Worm (Caenorhabditis elegans) whole organism, L1 larva: Measurements from ENCODE around the gene rps-4.

ENCODE experiments used
- C16A3.4 ChIP-seq: fragments of 150-350 bp; optimal IDR thresholded peaks from 2 replicates; lab custom pipeline; 2014; ENCODE audit warnings: missing biosample characterization, missing genetic modification characterization
- C34B4.2 ChIP-seq: sonication (generic microtip); optimal IDR thresholded peaks from 2 replicates; lab custom pipeline; 2017; ENCODE audit warnings: mild to moderate bottlenecking, missing genetic modification characterization, missing compliant biosample characterization
- F16B12.6 ChIP-seq: fragments of 150-350 bp; optimal IDR thresholded peaks from 2 replicates; lab custom pipeline; 2014; ENCODE audit warnings: missing biosample characterization, missing genetic modification characterization
- Y116A8C.19 ChIP-seq: sonication (generic microtip); optimal IDR thresholded peaks from 2 replicates; lab custom pipeline; 2016; ENCODE audit warnings: missing compliant biosample characterization, missing genetic modification characterization, borderline replicate concordance
- alr-1 ChIP-seq: fragments of 200-800 bp; sonication (Bioruptor generic); optimal IDR thresholded peaks from 2 replicates; lab custom pipeline; 2018; ENCODE audit warnings: borderline replicate concordance, mild to moderate bottlenecking, missing genetic modification characterization, missing compliant biosample characterization
- blmp-1 ChIP-seq: fragments of 150-350 bp; optimal IDR thresholded peaks from 2 replicates; lab custom pipeline; 2014; ENCODE audit warnings: missing biosample characterization, missing genetic modification characterization
- ceh-82 ChIP-seq, 3 experiments: fragments of 150-350 bp in 1 of 3; sonication (generic microtip) in 2 of 3; optimal IDR thresholded peaks; 2 replicates each; lab custom pipeline; 2014 to 2017; ENCODE audit warnings: missing biosample characterization in 3 of 3, missing genetic modification characterization in 3 of 3
- ceh-88 ChIP-seq: fragments of 200-800 bp; sonication (Bioruptor generic); IDR thresholded peaks from 2 replicates; pipeline ENCODE4 v1.3.6; 2022; ENCODE audit warnings: missing genetic modification characterization, missing compliant biosample characterization
- dpl-1 ChIP-seq, 3 experiments: fragments of 150-350 bp in 2 of 3; sonication (generic microtip) in 1 of 3; optimal IDR thresholded peaks; 2 replicates each; lab custom pipeline; 2014 to 2017; ENCODE audit warnings: missing biosample characterization in 3 of 3, missing genetic modification characterization in 3 of 3, missing genetic modification reagents in 3 of 3
- efl-1 ChIP-seq, 4 experiments: fragments of 150-350 bp; optimal IDR thresholded peaks in 3 of 4; peaks in 1 of 4; 1 replicate in 1 of 4; 2 replicates in 3 of 4; lab custom pipeline; 2014; ENCODE audit warnings: missing biosample characterization in 2 of 4, missing genetic modification characterization in 2 of 4, missing genetic modification reagents in 2 of 4
- egl-13 ChIP-seq: sonication (generic microtip); optimal IDR thresholded peaks from 2 replicates; lab custom pipeline; 2016; ENCODE audit warnings: missing genotype, missing genetic modification reagents, missing genetic modification characterization, missing compliant biosample characterization
- elt-2 ChIP-seq: sonication (generic microtip); optimal IDR thresholded peaks from 2 replicates; lab custom pipeline; 2016; ENCODE audit warnings: missing genetic modification characterization, mild to moderate bottlenecking, inconsistent platforms, missing compliant biosample characterization, missing genetic modification reagents
- ets-5 ChIP-seq: fragments of 200-800 bp; sonication (Bioruptor generic); IDR thresholded peaks from 2 replicates; pipeline ENCODE4 v1.3.6; 2022; ENCODE audit warnings: missing genetic modification characterization, missing compliant biosample characterization
- fkh-4 ChIP-seq: sonication (generic microtip); optimal IDR thresholded peaks from 2 replicates; lab custom pipeline; 2016; ENCODE audit warnings: missing compliant biosample characterization, missing genetic modification characterization, borderline replicate concordance
- fos-1 ChIP-seq: fragments of 150-350 bp; optimal IDR thresholded peaks from 2 replicates; lab custom pipeline; 2014; ENCODE audit warnings: missing biosample characterization, missing genetic modification characterization
- grh-1 ChIP-seq: fragments of 200-800 bp; sonication (Bioruptor generic); IDR thresholded peaks from 2 replicates; pipeline ENCODE4 v1.3.6; 2022; ENCODE audit warnings: missing genetic modification reagents, missing genetic modification characterization, missing compliant biosample characterization
- hlh-4 ChIP-seq: sonication (generic microtip); optimal IDR thresholded peaks from 2 replicates; lab custom pipeline; 2016; ENCODE audit warnings: mild to moderate bottlenecking, missing genetic modification characterization, missing compliant biosample characterization
- irx-1 ChIP-seq: sonication (generic microtip); optimal IDR thresholded peaks from 2 replicates; lab custom pipeline; 2016; ENCODE audit warnings: missing genetic modification characterization, missing compliant biosample characterization
- isw-1 ChIP-seq: fragments of 200-800 bp; sonication (Bioruptor generic); IDR thresholded peaks from 2 replicates; pipeline ENCODE4 v1.3.6; 2022; ENCODE audit warnings: missing genetic modification characterization, missing compliant biosample characterization
- lin-14 ChIP-seq: fragments of 200-800 bp; sonication (Bioruptor generic); optimal IDR thresholded peaks from 2 replicates; lab custom pipeline; 2018; ENCODE audit warnings: mild to moderate bottlenecking, missing genetic modification characterization, moderate library complexity, missing compliant biosample characterization
- lin-15B ChIP-seq: fragments of 150-350 bp; sonication (generic microtip); optimal IDR thresholded peaks from 3 replicates; lab custom pipeline; 2014; ENCODE audit warnings: missing biosample characterization, missing genetic modification characterization
- lsy-2 ChIP-seq, 2 experiments: fragments of 150-350 bp; optimal IDR thresholded peaks; 2 replicates each; lab custom pipeline; 2014; ENCODE audit warnings: missing biosample characterization in 2 of 2, missing genetic modification characterization in 2 of 2
- mdl-1 ChIP-seq, 2 experiments: fragments of 150-350 bp; optimal IDR thresholded peaks; 2 replicates each; lab custom pipeline; 2014 to 2017; ENCODE audit warnings: missing biosample characterization in 2 of 2, missing genetic modification characterization in 2 of 2, inconsistent platforms in 1 of 2
- mef-2 ChIP-seq: fragments of 150-350 bp; optimal IDR thresholded peaks from 2 replicates; lab custom pipeline; 2014; ENCODE audit warnings: missing biosample characterization, missing genetic modification characterization
- nhr-11 ChIP-seq: fragments of 150-350 bp; optimal IDR thresholded peaks from 2 replicates; lab custom pipeline; 2014; ENCODE audit warnings: missing biosample characterization, missing genetic modification characterization
- nhr-12 ChIP-seq: sonication (generic microtip); optimal IDR thresholded peaks from 2 replicates; lab custom pipeline; 2017; ENCODE audit warnings: missing biosample characterization, missing genetic modification characterization
- nhr-19 ChIP-seq: fragments of 200-800 bp; sonication (Bioruptor generic); conservative IDR thresholded peaks from 2 replicates; pipeline ENCODE4 v1.3.6; 2022; ENCODE audit warnings: missing genetic modification characterization, missing compliant biosample characterization
- nhr-20 ChIP-seq: sonication (generic microtip); optimal IDR thresholded peaks from 2 replicates; lab custom pipeline; 2016; ENCODE audit warnings: mild to moderate bottlenecking, missing genetic modification characterization, missing compliant biosample characterization
- nhr-237 ChIP-seq: fragments of 150-350 bp; optimal IDR thresholded peaks from 2 replicates; lab custom pipeline; 2014; ENCODE audit warnings: missing biosample characterization, missing genetic modification characterization
- nhr-47 ChIP-seq: sonication (generic microtip); optimal IDR thresholded peaks from 2 replicates; lab custom pipeline; 2016; ENCODE audit warnings: mild to moderate bottlenecking, missing genetic modification characterization, moderate library complexity, missing compliant biosample characterization
- nhr-71 ChIP-seq: sonication (generic microtip); optimal IDR thresholded peaks from 2 replicates; lab custom pipeline; 2016; ENCODE audit warnings: mild to moderate bottlenecking, missing genetic modification characterization, moderate library complexity, missing compliant biosample characterization
- nhr-77 ChIP-seq: fragments of 150-350 bp; optimal IDR thresholded peaks from 2 replicates; lab custom pipeline; 2014; ENCODE audit warnings: missing biosample characterization, missing genetic modification characterization
- nhr-85 ChIP-seq: sonication (generic microtip); peaks from one replicate; lab custom pipeline; 2016; ENCODE audit warnings: missing genetic modification characterization, inconsistent platforms, missing compliant biosample characterization
- pag-3 ChIP-seq: sonication (generic microtip); optimal IDR thresholded peaks from 2 replicates; lab custom pipeline; 2017; ENCODE audit warnings: missing genetic modification characterization, mild to moderate bottlenecking, missing compliant biosample characterization, antibody characterized with exemption, borderline replicate concordance; ENCODE audit not compliant: insufficient read depth
- pax-3 ChIP-seq: fragments of 200-800 bp; sonication (Bioruptor generic); optimal IDR thresholded peaks from 2 replicates; lab custom pipeline; 2018; ENCODE audit warnings: mild to moderate bottlenecking, missing genetic modification characterization, moderate library complexity, missing compliant biosample characterization
- pqm-1 ChIP-seq: sonication (generic microtip); optimal IDR thresholded peaks from 3 replicates; lab custom pipeline; 2017; ENCODE audit warnings: missing biosample characterization, missing genetic modification characterization
- rnt-1 ChIP-seq: sonication (generic microtip); optimal IDR thresholded peaks from 2 replicates; lab custom pipeline; 2016; ENCODE audit warnings: mild to moderate bottlenecking, missing genetic modification characterization, moderate library complexity, missing compliant biosample characterization
- snu-23 ChIP-seq: sonication (generic microtip); optimal IDR thresholded peaks from 2 replicates; lab custom pipeline; 2016; ENCODE audit warnings: missing genetic modification characterization, missing compliant biosample characterization
- sup-37 ChIP-seq: fragments of 200-800 bp; sonication (Bioruptor generic); optimal IDR thresholded peaks from 2 replicates; lab custom pipeline; 2018; ENCODE audit warnings: mild to moderate bottlenecking, missing genetic modification characterization, missing compliant biosample characterization
- swsn-7 ChIP-seq: sonication (generic microtip); optimal IDR thresholded peaks from 2 replicates; lab custom pipeline; 2016; ENCODE audit warnings: missing genetic modification characterization, missing compliant biosample characterization
- tbx-2 ChIP-seq: sonication (generic microtip); optimal IDR thresholded peaks from 2 replicates; lab custom pipeline; 2016; ENCODE audit warnings: missing genetic modification characterization, missing compliant biosample characterization
- tlp-1 ChIP-seq: fragments of 150-350 bp; optimal IDR thresholded peaks from 2 replicates; lab custom pipeline; 2014; ENCODE audit warnings: missing biosample characterization, missing genetic modification characterization
- unc-130 ChIP-seq: fragments of 150-350 bp; optimal IDR thresholded peaks from 2 replicates; lab custom pipeline; 2017; ENCODE audit warnings: missing biosample characterization, missing genetic modification characterization, inconsistent platforms
- unc-98 ChIP-seq: fragments of 200-800 bp; sonication (Bioruptor generic); IDR thresholded peaks from 2 replicates; pipeline ENCODE4 v1.3.6; 2022; ENCODE audit warnings: missing genetic modification characterization, missing compliant biosample characterization
- xbp-1 ChIP-seq: sonication (generic microtip); optimal IDR thresholded peaks from 2 replicates; lab custom pipeline; 2016; ENCODE audit warnings: missing genetic modification characterization, missing compliant biosample characterization
- zip-4 ChIP-seq: fragments of 200-800 bp; sonication (Bioruptor generic); optimal IDR thresholded peaks from 2 replicates; lab custom pipeline; 2018; ENCODE audit warnings: mild to moderate bottlenecking, missing genetic modification characterization, moderate library complexity, missing compliant biosample characterization
- ztf-11 ChIP-seq, 2 experiments: sonication (generic microtip); optimal IDR thresholded peaks; 2 replicates each; lab custom pipeline; 2016 to 2017; ENCODE audit warnings: missing genetic modification characterization in 2 of 2, missing biosample characterization in 1 of 2, missing compliant biosample characterization in 1 of 2
- ztf-4 ChIP-seq: fragments of 150-350 bp; optimal IDR thresholded peaks from 2 replicates; lab custom pipeline; 2014; ENCODE audit warnings: missing biosample characterization, missing genetic modification characterization

rps-4 gene

ce11 chrIV:7084632-7085160 is at the start of gene rps-4 (continued):
- TF ChIP-seq ceh-82 (tag; optimal IDR thresholded peaks at IDR 0.05; lab: Kevin White, UChicago): peak; percentile 74 to 95 (median 74)
- peak; percentile 96 for TF ChIP-seq lin-14
- peak; percentile 34; the same call in 1 of the 2 replicates for TF ChIP-seq unc-98 (GFP tag; lab: Robert Waterston, UW)
- peak; percentile 90 for TF ChIP-seq nhr-85 (tag; lab: Kevin White, UChicago)
- TF ChIP-seq nhr-20 (tag; lab: Kevin White, UChicago): peak; percentile 93
- peak; percentile 94 for TF ChIP-seq rnt-1
- TF ChIP-seq fos-1 (tag; lab: Kevin White, UChicago): peak; percentile 61
- peak; percentile 77 for TF ChIP-seq ceh-88
- peak; percentile 71 for TF ChIP-seq nhr-237 (tag; lab: Kevin White, UChicago)
- TF ChIP-seq blmp-1: peak; percentile 69
- TF ChIP-seq fkh-4: peak; percentile 26
- peak; percentile 90 for TF ChIP-seq isw-1
- peak; percentile 51 for TF ChIP-seq mef-2 (tag; lab: Kevin White, UChicago)
- peak; percentile 45 for TF ChIP-seq zip-4 (GFP tag; lab: Kevin White, UChicago)
- peak; percentile 78 for TF ChIP-seq irx-1 (tag; lab: Kevin White, UChicago)
- TF ChIP-seq pax-3 (tag; lab: Kevin White, UChicago): peak; percentile 68
- TF ChIP-seq egl-13 (tag; lab: Kevin White, UChicago): peak; percentile 82
- peak; percentile 65 for TF ChIP-seq nhr-11 (tag; lab: Kevin White, UChicago)
- TF ChIP-seq pag-3: no peak
- TF ChIP-seq ets-5: no peak
- peak; percentile 98 for TF ChIP-seq lin-15B
- TF ChIP-seq ztf-4 (tag; lab: Kevin White, UChicago): peak; percentile 54
- TF ChIP-seq hlh-4: no peak
- TF ChIP-seq Y116A8C.19 (tag; lab: Kevin White, UChicago): no peak
- peak; percentile 72 for TF ChIP-seq sup-37 (GFP tag; lab: Kevin White, UChicago)
- TF ChIP-seq C34B4.2 (tag; lab: Kevin White, UChicago): no peak

- TF ChIP-seq nhr-85 (tag; lab: Kevin White, UChicago): no peak
- TF ChIP-seq xbp-1 (tag; lab: Kevin White, UChicago): no peak
- no peak for TF ChIP-seq tlp-1
- no peak for TF ChIP-seq grh-1 (GFP tag; lab: Robert Waterston, UW)
- no peak for TF ChIP-seq dpl-1 (GFP tag; optimal IDR thresholded peaks at IDR 0.05; lab: Kevin White, UChicago)
- TF ChIP-seq alr-1 (tag; lab: Kevin White, UChicago): no peak
- TF ChIP-seq nhr-19 (GFP tag; lab: Robert Waterston, UW): no peak
- no peak for TF ChIP-seq nhr-20 (tag; lab: Kevin White, UChicago)
- no peak for TF ChIP-seq pqm-1 (tag; lab: Kevin White, UChicago)
- TF ChIP-seq unc-98 (GFP tag; lab: Robert Waterston, UW): no peak
- TF ChIP-seq nhr-77 (tag; lab: Kevin White, UChicago): no peak
Measured at ce11 chrIV:7133983-7134382, 49.5 kb upstream of the rps-4 start, which contains the start of gene mutd-1. Gene mutd-1 (minus strand): TSS chrIV:7134083.

DNA sequence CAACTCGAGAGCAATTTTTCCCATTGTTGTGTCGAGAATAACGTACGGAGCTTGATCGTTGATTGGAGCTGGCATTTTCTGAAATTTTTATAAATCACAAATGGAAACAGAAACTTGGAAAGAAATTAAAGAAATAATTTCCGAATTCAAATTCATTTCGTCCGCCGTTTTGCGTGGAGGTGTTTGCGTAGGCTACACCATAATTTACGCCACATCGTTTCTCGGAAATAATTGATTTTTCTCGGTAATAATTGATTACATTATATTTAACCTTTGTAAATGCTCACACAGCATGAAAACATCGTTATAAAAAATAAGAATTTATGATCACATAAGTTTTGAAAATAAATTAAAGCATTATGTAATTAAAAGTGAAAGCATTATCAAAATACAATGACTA is 48.7 kb upstream of the rps-4 start, which contains the start of gene cyn-12:
TSS of gene cyn-12 (minus strand) at position 78 of the 400 bp plus-strand sequence.
- TF ChIP-seq nhr-47 (tag; lab: Kevin White, UChicago) (peak; percentile 52), lin-14 (peak; percentile 11), dpl-1 (GFP tag; optimal IDR thresholded peaks at IDR 0.05; lab: Kevin White, UChicago) (peak in 2 of 3 experiments; percentile 48 to 58), unc-130 (tag; lab: Kevin White, UChicago) (peak; percentile 52), ets-5 (no peak), elt-2 (tag; lab: Kevin White, UChicago) (no peak), C16A3.4 (no peak), efl-1 (optimal IDR thresholded peaks at IDR 0.05; lab: Kevin White, UChicago) (peak; percentile 15 to 52), efl-1 (GFP tag; optimal IDR thresholded peaks at IDR 0.05 in 1 of 2; lab: Kevin White, UChicago) (peak; percentile 52 to 93), tbx-2 (tag; lab: Kevin White, UChicago) (peak; percentile 6), nhr-71 (tag; lab: Kevin White, UChicago) (peak; percentile 56), nhr-20 (tag; lab: Kevin White, UChicago) (peak; percentile 38), nhr-12 (tag; lab: Kevin White, UChicago) (no peak), snu-23 (GFP tag; lab: Kevin White, UChicago) (peak; percentile 55), F16B12.6 (tag; lab: Kevin White, UChicago) (peak; percentile 85), lsy-2 (tag; optimal IDR thresholded peaks at IDR 0.05; lab: Kevin White, UChicago) (peak; percentile 41 to 55), swsn-7 (tag; lab: Kevin White, UChicago) (peak; percentile 31), lin-15B (peak; percentile 7), ztf-11 (tag; optimal IDR thresholded peaks at IDR 0.05; lab: Kevin White, UChicago) (no peak), C34B4.2 (tag; lab: Kevin White, UChicago) (no peak), mef-2 (tag; lab: Kevin White, UChicago) (no peak), mdl-1 (tag; optimal IDR thresholded peaks at IDR 0.05; lab: Kevin White, UChicago) (no peak)
